Worm (Caenorhabditis elegans): ENCODE results near the gene F09A5.2.

Gene F09A5.2

DNA sequence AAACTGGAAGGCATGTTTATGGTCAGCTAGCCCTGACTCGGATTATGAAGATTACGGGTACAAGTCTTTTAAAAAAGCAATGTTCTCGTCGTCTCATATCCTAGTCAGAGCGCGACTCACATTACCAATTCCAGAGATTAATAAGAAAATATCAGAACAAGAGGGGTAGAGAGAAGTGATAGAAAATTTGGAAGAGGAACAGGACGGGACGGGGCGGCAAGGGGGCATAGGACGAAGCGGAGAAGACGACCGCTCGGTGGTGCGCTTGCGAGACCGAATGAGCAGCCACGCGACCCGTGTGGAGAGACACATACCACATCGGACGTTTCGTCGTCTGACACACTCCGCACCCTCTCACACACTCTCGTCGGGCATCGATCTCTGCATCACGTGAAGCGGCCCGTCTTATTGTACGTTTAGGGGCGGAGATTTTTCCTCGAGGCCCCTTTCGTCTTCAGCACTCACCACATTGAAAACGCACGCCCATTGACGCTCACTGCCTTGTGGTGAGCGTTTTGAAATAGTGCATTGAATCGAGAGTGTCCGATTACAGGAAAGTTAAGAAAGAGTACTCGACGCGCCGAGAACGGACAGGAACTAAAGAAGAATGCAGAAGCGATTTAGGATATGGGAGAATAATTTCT lies 10.2 kb downstream of the F09A5.2 start (continued):
- no peak for TF ChIP-seq elt-2 (tag; optimal IDR thresholded peaks at IDR 0.05)
- peak; percentile 17 for TF ChIP-seq C38D4.7 (GFP tag; optimal IDR thresholded peaks at IDR 0.05)
- no peak for TF ChIP-seq ahr-1 (tag; optimal IDR thresholded peaks at IDR 0.05)
- peak; percentile 91 for TF ChIP-seq ref-2 (tag; optimal IDR thresholded peaks at IDR 0.05)
- TF ChIP-seq hlh-8 (tag; optimal IDR thresholded peaks at IDR 0.05): peak; percentile 68
- TF ChIP-seq ceh-6 (GFP tag; optimal IDR thresholded peaks at IDR 0.05): peak; percentile 38
- peak; percentile 36 for TF ChIP-seq madf-2 (tag; optimal IDR thresholded peaks at IDR 0.05)
- peak; percentile 16 for TF ChIP-seq gmeb-2 (tag; optimal IDR thresholded peaks at IDR 0.05)
- peak; percentile 82 for TF ChIP-seq dve-1 (tag; optimal IDR thresholded peaks at IDR 0.05)
- TF ChIP-seq lim-6 (tag; optimal IDR thresholded peaks at IDR 0.05): peak; percentile 51
- TF ChIP-seq dmd-4 (tag; optimal IDR thresholded peaks at IDR 0.05; ENCODE audit: borderline replicate concordance): peak; percentile 10
- peak; percentile 97 for TF ChIP-seq unc-55 (GFP tag; optimal IDR thresholded peaks at IDR 0.05)
- no peak for TF ChIP-seq ceh-45 (GFP tag; IDR thresholded peaks at IDR 0.05)
- TF ChIP-seq unc-42 (tag; optimal IDR thresholded peaks at IDR 0.05): peak; percentile 87
- TF ChIP-seq pha-2 (tag; optimal IDR thresholded peaks at IDR 0.05): no peak
- no peak for TF ChIP-seq ceh-9 (tag; optimal IDR thresholded peaks at IDR 0.05)
- TF ChIP-seq unc-3 (GFP tag; conservative IDR thresholded peaks at IDR 0.05): no peak; the same call in 1 of the 2 replicates
- no peak for TF ChIP-seq unc-3 (tag; optimal IDR thresholded peaks at IDR 0.05)
- TF ChIP-seq ceh-14 (tag; optimal IDR thresholded peaks at IDR 0.05): peak; percentile 78
- TF ChIP-seq pros-1 (tag; optimal IDR thresholded peaks at IDR 0.05): peak; percentile 85
- no peak for TF ChIP-seq K02D7.2 (tag; optimal IDR thresholded peaks at IDR 0.05)
- TF ChIP-seq ceh-30 (tag; optimal IDR thresholded peaks at IDR 0.05): no peak
- TF ChIP-seq tbx-2 (tag; optimal IDR thresholded peaks at IDR 0.05): peak; percentile 93
- TF ChIP-seq ceh-18 (tag; optimal IDR thresholded peaks at IDR 0.05): peak; percentile 97
- no peak for TF ChIP-seq sox-2 (GFP tag; IDR thresholded peaks at IDR 0.05)
- TF ChIP-seq ceh-22 (tag; optimal IDR thresholded peaks at IDR 0.05): peak; percentile 92
- TF ChIP-seq elt-4 (tag; optimal IDR thresholded peaks at IDR 0.05): no peak
- TF ChIP-seq fax-1 (tag; optimal IDR thresholded peaks at IDR 0.05): peak; percentile 26
- no peak for TF ChIP-seq odd-2 (tag; optimal IDR thresholded peaks at IDR 0.05)
- peak; percentile 95 for TF ChIP-seq ama-1 (optimal IDR thresholded peaks at IDR 0.05)
- peak; percentile 61 for TF ChIP-seq ceh-19 (GFP tag; optimal IDR thresholded peaks at IDR 0.05)
- peak; percentile 98 for TF ChIP-seq ceh-31 (tag; optimal IDR thresholded peaks at IDR 0.05)

DNA sequence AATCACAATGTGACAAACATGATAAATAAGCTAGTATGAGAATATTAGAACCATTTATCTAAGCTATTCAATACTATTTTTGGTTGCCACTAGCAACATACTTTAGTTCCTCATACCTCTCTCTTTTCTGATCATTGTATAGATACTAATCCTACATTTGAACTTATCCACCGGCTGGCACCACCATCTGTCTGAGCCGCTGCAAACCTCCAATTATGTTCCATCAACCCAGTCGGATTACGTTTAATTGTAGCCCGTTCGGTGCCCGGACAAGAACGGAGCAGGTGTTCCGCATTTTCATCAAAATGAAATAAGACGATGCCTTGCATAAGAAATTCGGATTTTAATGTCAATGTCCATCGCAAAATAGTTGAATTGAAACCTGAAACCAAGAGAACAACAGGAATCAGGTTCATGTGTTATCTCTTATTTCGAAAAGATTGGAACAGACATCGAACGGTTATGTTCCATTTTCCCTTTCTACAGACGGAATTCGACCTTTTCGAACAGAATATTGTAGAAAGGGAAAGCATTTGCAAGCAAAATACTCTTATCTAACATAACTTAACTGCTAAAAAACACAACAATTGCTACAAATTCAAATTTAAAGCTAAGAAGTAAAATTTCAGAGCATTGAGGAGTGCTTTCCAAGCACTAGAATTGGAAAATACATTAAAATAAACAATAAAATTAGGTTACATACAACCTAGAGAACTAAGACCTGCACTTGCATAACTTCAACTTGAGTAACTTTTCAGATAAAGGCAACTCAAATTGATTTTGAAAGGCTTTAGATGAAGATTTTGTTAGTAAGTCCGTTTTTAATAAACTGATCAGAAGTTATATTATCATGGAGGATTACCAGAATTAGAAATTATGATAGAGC lies 11.3 kb downstream of the F09A5.2 start:
- TF ChIP-seq ceh-34 (tag; optimal IDR thresholded peaks at IDR 0.05) (peak; percentile 9), tbx-7 (tag; optimal IDR thresholded peaks at IDR 0.05) (no peak), sdc-2 (tag; optimal IDR thresholded peaks at IDR 0.05) (no peak), ceh-31 (tag; optimal IDR thresholded peaks at IDR 0.05) (peak; percentile 30)

DNA sequence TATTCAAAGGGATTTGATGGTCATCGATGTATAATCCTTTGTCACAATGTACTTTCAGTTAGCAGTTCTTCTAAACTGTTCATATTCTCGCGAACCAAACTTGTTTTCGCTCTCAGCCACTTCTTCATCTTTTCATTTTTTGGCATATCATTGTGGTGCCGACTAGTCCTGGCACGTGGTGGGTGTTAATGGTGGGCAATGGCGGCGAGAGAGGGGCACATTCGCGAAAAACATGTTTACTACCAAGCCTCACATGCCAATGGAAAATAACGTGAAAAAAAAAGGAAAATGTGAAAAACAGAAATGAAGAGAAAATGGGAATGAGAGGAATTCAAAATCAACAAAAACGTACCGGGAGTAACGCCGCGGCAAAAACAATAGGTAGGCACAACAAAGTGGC lies 12.2 kb downstream of the F09A5.2 start:
- no peak for TF ChIP-seq C38D4.7 (GFP tag; optimal IDR thresholded peaks at IDR 0.05)
- no peak for TF ChIP-seq eyg-1 (tag; optimal IDR thresholded peaks at IDR 0.05)
- TF ChIP-seq K09A11.1 (tag; optimal IDR thresholded peaks at IDR 0.05; ENCODE audit: insufficient read depth): no peak
- TF ChIP-seq tbx-2 (tag; optimal IDR thresholded peaks at IDR 0.05): no peak

Measured in whole organism, late embryonic.